Fruit fly (Drosophila melanogaster): ENCODE measurements around the gene Usp10.

DNA sequence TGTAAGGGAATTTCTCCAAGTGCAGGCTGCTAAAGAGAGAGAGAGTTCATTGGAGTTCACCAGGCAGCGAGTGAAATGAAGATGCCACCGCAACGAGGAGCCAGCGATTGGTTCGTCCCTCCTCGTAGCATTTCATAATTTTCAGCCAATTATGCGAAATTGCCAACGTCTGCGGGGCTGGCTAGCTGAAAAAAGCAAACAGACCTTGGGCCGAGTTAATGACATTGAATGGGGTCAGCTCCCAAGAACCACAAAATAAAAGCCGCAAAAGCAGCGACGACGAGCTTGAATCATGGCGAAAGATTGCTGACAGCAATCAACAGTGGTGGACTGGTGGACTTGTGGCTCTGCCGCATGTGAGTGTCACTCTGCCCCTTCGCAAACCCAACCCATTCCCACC is 48.1 kb upstream of the Usp10 start:
- TF ChIP-seq CG8478 (optimal IDR thresholded peaks at IDR 0.05) = no peak
- TF ChIP-seq CTCF (optimal IDR thresholded peaks at IDR 0.05) = no peak

Data from S2 (cell line).